Worm (Caenorhabditis elegans): Measurements from ENCODE around the gene nphp-2.
A peak's percentile ranks its signal among the peaks of the same experiment; 100 is the strongest.

Gene nphp-2

ce11 chrV:1871768-1872296, 23.8 kb upstream of the nphp-2 start, which contains the start of the genes T10B5.4 and cct-7 (continued):
- TF ChIP-seq ets-4 (tag; optimal IDR thresholded peaks at IDR 0.05) (peak; percentile 92), lim-6 (tag; optimal IDR thresholded peaks at IDR 0.05) (peak; percentile 80), hlh-8 (tag; optimal IDR thresholded peaks at IDR 0.05) (peak; percentile 57), madf-2 (tag; optimal IDR thresholded peaks at IDR 0.05) (peak; percentile 71), lin-11 (tag; optimal IDR thresholded peaks at IDR 0.05) (no peak), unc-42 (tag; optimal IDR thresholded peaks at IDR 0.05) (peak; percentile 88), syd-9 (tag; optimal IDR thresholded peaks at IDR 0.05) (peak; percentile 67), unc-3 (GFP tag; conservative IDR thresholded peaks at IDR 0.05) (no peak), unc-3 (tag; optimal IDR thresholded peaks at IDR 0.05) (peak; percentile 54), pha-4 (tag; optimal IDR thresholded peaks at IDR 0.05) (no peak), elt-4 (tag; optimal IDR thresholded peaks at IDR 0.05) (no peak), ama-1 (optimal IDR thresholded peaks at IDR 0.05) (no peak), pag-3 (tag; optimal IDR thresholded peaks at IDR 0.05; ENCODE audit: borderline replicate concordance) (peak; percentile 16), fkh-10 (GFP tag; optimal IDR thresholded peaks at IDR 0.05) (peak; percentile 63), ceh-48 (tag; optimal IDR thresholded peaks at IDR 0.05) (peak; percentile 86), sox-4 (tag; optimal IDR thresholded peaks at IDR 0.05) (no peak), ceh-9 (tag; optimal IDR thresholded peaks at IDR 0.05) (no peak)

ce11 chrV:1874827-1875226, 20.8 kb upstream of the nphp-2 start:
- TF ChIP-seq unc-55 (GFP tag; optimal IDR thresholded peaks at IDR 0.05) (no peak), ceh-19 (GFP tag; optimal IDR thresholded peaks at IDR 0.05) (no peak), gmeb-2 (tag; optimal IDR thresholded peaks at IDR 0.05) (no peak), ceh-18 (tag; optimal IDR thresholded peaks at IDR 0.05) (no peak), nfya-1 (tag; optimal IDR thresholded peaks at IDR 0.05) (no peak), pax-1 (tag; optimal IDR thresholded peaks at IDR 0.05) (no peak)

- TF ChIP-seq zip-5 (tag; optimal IDR thresholded peaks at IDR 0.05) (peak; percentile 51), ref-2 (tag; optimal IDR thresholded peaks at IDR 0.05) (peak; percentile 46), ceh-34 (tag; optimal IDR thresholded peaks at IDR 0.05) (no peak), sox-4 (tag; optimal IDR thresholded peaks at IDR 0.05) (peak; percentile 15), pros-1 (tag; optimal IDR thresholded peaks at IDR 0.05) (no peak), ceh-31 (tag; optimal IDR thresholded peaks at IDR 0.05) (peak; percentile 64), ceh-14 (tag; optimal IDR thresholded peaks at IDR 0.05) (no peak), pag-3 (tag; optimal IDR thresholded peaks at IDR 0.05; ENCODE audit: borderline replicate concordance) (no peak), ahr-1 (tag; optimal IDR thresholded peaks at IDR 0.05) (peak; percentile 11), pax-1 (tag; optimal IDR thresholded peaks at IDR 0.05) (no peak), pha-2 (tag; optimal IDR thresholded peaks at IDR 0.05) (peak; percentile 24), ceh-48 (tag; optimal IDR thresholded peaks at IDR 0.05) (no peak), ceh-2 (tag; optimal IDR thresholded peaks at IDR 0.05) (peak; percentile 24), fax-1 (tag; optimal IDR thresholded peaks at IDR 0.05) (peak; percentile 9), sox-2 (GFP tag; IDR thresholded peaks at IDR 0.05) (no peak), K02D7.2 (tag; optimal IDR thresholded peaks at IDR 0.05) (peak; percentile 24), ama-1 (optimal IDR thresholded peaks at IDR 0.05) (peak; percentile 77), rnt-1 (tag; optimal IDR thresholded peaks at IDR 0.05) (no peak), madf-2 (tag; optimal IDR thresholded peaks at IDR 0.05) (peak; percentile 1), che-1 (tag; optimal IDR thresholded peaks at IDR 0.05) (no peak), tbx-7 (tag; optimal IDR thresholded peaks at IDR 0.05) (peak; percentile 14), dmd-4 (tag; optimal IDR thresholded peaks at IDR 0.05; ENCODE audit: borderline replicate concordance) (peak; percentile 20), elt-4 (tag; optimal IDR thresholded peaks at IDR 0.05) (no peak), ztf-16 (tag; optimal IDR thresholded peaks at IDR 0.05) (peak; percentile 26), unc-42 (tag; optimal IDR thresholded peaks at IDR 0.05) (no peak), hlh-30 (tag; optimal IDR thresholded peaks at IDR 0.05; ENCODE audit: insufficient read depth) (no peak), odd-2 (tag; optimal IDR thresholded peaks at IDR 0.05) (no peak), tbx-2 (tag; optimal IDR thresholded peaks at IDR 0.05) (peak; percentile 57), hlh-6 (tag; optimal IDR thresholded peaks at IDR 0.05) (no peak), lim-6 (tag; optimal IDR thresholded peaks at IDR 0.05) (peak; percentile 4), ceh-24 (tag; optimal IDR thresholded peaks at IDR 0.05) (no peak), C08G9.2 (tag; optimal IDR thresholded peaks at IDR 0.05) (peak; percentile 54), F13H6.1 (tag; optimal IDR thresholded peaks at IDR 0.05) (peak; percentile 21), ets-4 (tag; optimal IDR thresholded peaks at IDR 0.05) (peak; percentile 31), nhr-232 (tag; optimal IDR thresholded peaks at IDR 0.05) (no peak), ceh-9 (tag; optimal IDR thresholded peaks at IDR 0.05) (no peak)
Observed at ce11 chrV:1875497-1875988, 20.0 kb upstream of the nphp-2 start.

Measured in whole organism, late embryonic.